Fruit fly (Drosophila melanogaster) whole organism, embryonic: ENCODE measurements around the gene MICAL-like.

Experiments
- Ada2b ChIP-seq: fragments of 200-800 bp; sonication (Bioruptor generic); IDR thresholded peaks from 2 replicates; pipeline ENCODE4 v1.3.6; 2022; ENCODE audit warnings: missing biosample characterization, missing genetic modification characterization
- B-H1 ChIP-seq: fragments of 200-800 bp; sonication (Bioruptor generic); IDR thresholded peaks from 3 replicates; pipeline ENCODE4 v1.3.6; 2022; ENCODE audit warnings: missing biosample characterization, missing genetic modification characterization
- CG10366 ChIP-seq: fragments of 200-800 bp; sonication (Bioruptor generic); IDR thresholded peaks from 2 replicates; pipeline ENCODE4 v1.3.6; 2022; ENCODE audit warnings: missing biosample characterization, missing genetic modification characterization
- CG11085 ChIP-seq: fragments of 200-800 bp; sonication (Bioruptor generic); IDR thresholded peaks from 2 replicates; pipeline ENCODE4 v1.3.6; 2022; ENCODE audit warnings: missing biosample characterization, missing genetic modification characterization
- CG15073 ChIP-seq: fragments of 200-800 bp; sonication (Bioruptor generic); optimal IDR thresholded peaks from 2 replicates; lab custom pipeline; 2016; ENCODE audit warnings: missing biosample characterization, missing genetic modification characterization
- CG15269 ChIP-seq: fragments of 200-800 bp; sonication (Bioruptor generic); optimal IDR thresholded peaks from 2 replicates; lab custom pipeline; 2018; ENCODE audit warnings: missing biosample characterization, mild to moderate bottlenecking, missing genetic modification characterization, moderate library complexity
- CG17359 ChIP-seq: fragments of 200-800 bp; sonication (Bioruptor generic); optimal IDR thresholded peaks from 3 replicates; lab custom pipeline; 2018; ENCODE audit warnings: missing biosample characterization, mild to moderate bottlenecking, missing genetic modification characterization, moderate library complexity
- CG18262 ChIP-seq: fragments of 200-800 bp; optimal IDR thresholded peaks from 3 replicates; lab custom pipeline; 2019; ENCODE audit warnings: missing biosample characterization, mild to moderate bottlenecking, missing genetic modification characterization, moderate library complexity
- CG18599 ChIP-seq: fragments of 200-800 bp; sonication (Bioruptor generic); optimal IDR thresholded peaks from 3 replicates; lab custom pipeline; 2017; ENCODE audit warnings: missing biosample characterization, missing genetic modification characterization, mild to moderate bottlenecking, moderate library complexity, missing genetic modification reagents
- CG2199 ChIP-seq: fragments of 200-800 bp; sonication (Bioruptor generic); IDR thresholded peaks from 3 replicates; pipeline ENCODE4 v1.3.6; 2022; ENCODE audit warnings: missing biosample characterization, missing genetic modification characterization
- CG33213 ChIP-seq: fragments of 200-800 bp; sonication (Bioruptor generic); optimal IDR thresholded peaks from 3 replicates; lab custom pipeline; 2016; ENCODE audit warnings: missing biosample characterization, missing genetic modification characterization
- CG3995 ChIP-seq: fragments of 200-800 bp; sonication (Bioruptor generic); optimal IDR thresholded peaks from 3 replicates; lab custom pipeline; 2016; ENCODE audit warnings: missing biosample characterization, missing genetic modification characterization
- CG4328 ChIP-seq: fragments of 200-800 bp; sonication (Bioruptor generic); optimal IDR thresholded peaks from 3 replicates; lab custom pipeline; 2017; ENCODE audit warnings: missing biosample characterization, missing genetic modification reagents, missing genetic modification characterization
- CG6175 ChIP-seq: fragments of 200-800 bp; sonication (Bioruptor generic); IDR thresholded peaks from 3 replicates; pipeline ENCODE4 v1.3.6; 2022; ENCODE audit warnings: missing biosample characterization, missing genetic modification characterization
- CG8359 ChIP-seq: fragments of 200-800 bp; sonication (Bioruptor generic); optimal IDR thresholded peaks from 2 replicates; lab custom pipeline; 2017; ENCODE audit warnings: missing biosample characterization, mild to moderate bottlenecking, missing genetic modification characterization, borderline replicate concordance
- CG8944 ChIP-seq: fragments of 200-800 bp; sonication (Bioruptor generic); optimal IDR thresholded peaks from 3 replicates; lab custom pipeline; 2016; ENCODE audit warnings: missing biosample characterization, missing genetic modification characterization
- Dbx ChIP-seq: fragments of 200-800 bp; sonication (Bioruptor generic); IDR thresholded peaks from 3 replicates; pipeline ENCODE4 v1.3.6; 2022; ENCODE audit warnings: missing biosample characterization, missing genetic modification characterization
- Dip2 ChIP-seq: fragments of 200-800 bp; sonication (Bioruptor generic); IDR thresholded peaks from 2 replicates; pipeline ENCODE4 v1.3.6; 2022; ENCODE audit warnings: missing biosample characterization, missing genetic modification characterization
- Doc2 ChIP-seq: fragments of 200-800 bp; sonication (Bioruptor generic); IDR thresholded peaks from 2 replicates; pipeline ENCODE4 v1.3.6; 2022; ENCODE audit warnings: missing biosample characterization, missing genetic modification characterization
- Dref ChIP-seq: fragments of 200-800 bp; sonication (Bioruptor generic); IDR thresholded peaks from 2 replicates; pipeline ENCODE4 v1.3.6; 2022; ENCODE audit warnings: missing biosample characterization, missing genetic modification characterization
- H15 ChIP-seq: fragments of 200-800 bp; sonication (Bioruptor generic); IDR thresholded peaks from 3 replicates; pipeline ENCODE4 v1.3.6; 2022; ENCODE audit warnings: missing biosample characterization, missing genetic modification characterization
- H2.0 ChIP-seq: fragments of 200-800 bp; sonication (Bioruptor generic); IDR thresholded peaks from 2 replicates; pipeline ENCODE4 v1.3.6; 2022; ENCODE audit warnings: missing biosample characterization, missing genetic modification characterization
- Neu2 ChIP-seq: fragments of 200-800 bp; sonication (Bioruptor generic); optimal IDR thresholded peaks from 3 replicates; lab custom pipeline; 2016; ENCODE audit warnings: missing biosample characterization, missing genetic modification characterization, borderline replicate concordance
- PHDP ChIP-seq: fragments of 200-800 bp; sonication (Bioruptor generic); optimal IDR thresholded peaks from 3 replicates; lab custom pipeline; 2018; ENCODE audit warnings: missing biosample characterization, mild to moderate bottlenecking, missing genetic modification characterization, moderate library complexity
- Ravus ChIP-seq: fragments of 200-800 bp; sonication (Bioruptor generic); IDR thresholded peaks from 2 replicates; pipeline ENCODE4 v1.3.6; 2022; ENCODE audit warnings: missing biosample characterization, missing genetic modification characterization
- ara ChIP-seq: fragments of 200-800 bp; sonication (Bioruptor generic); IDR thresholded peaks from 2 replicates; pipeline ENCODE4 v1.3.6; 2022; ENCODE audit warnings: missing biosample characterization, missing genetic modification characterization
- bab2 ChIP-seq: fragments of 200-800 bp; sonication (Bioruptor generic); optimal IDR thresholded peaks from 2 replicates; lab custom pipeline; 2016; ENCODE audit warnings: missing biosample characterization, missing genetic modification characterization
- bbx ChIP-seq: fragments of 200-800 bp; sonication (Bioruptor generic); IDR thresholded peaks from 2 replicates; pipeline ENCODE4 v1.3.6; 2022; ENCODE audit warnings: missing biosample characterization, missing genetic modification characterization; ENCODE audit not compliant: partially characterized antibody
- cg ChIP-seq: fragments of 200-800 bp; sonication (Bioruptor generic); optimal IDR thresholded peaks from 3 replicates; lab custom pipeline; 2019; ENCODE audit warnings: missing biosample characterization, mild to moderate bottlenecking, missing genetic modification characterization, moderate library complexity
- chn ChIP-seq: fragments of 200-800 bp; sonication (Bioruptor generic); optimal IDR thresholded peaks from 2 replicates; lab custom pipeline; 2016; ENCODE audit warnings: missing biosample characterization, missing genetic modification characterization
- crp ChIP-seq, 2 experiments: fragments of 200-800 bp; sonication (Bioruptor generic); optimal IDR thresholded peaks; 2 replicates in 1 of 2; 3 replicates in 1 of 2; lab custom pipeline; 2017; ENCODE audit warnings: missing biosample characterization in 2 of 2, missing genetic modification characterization in 2 of 2, mild to moderate bottlenecking in 1 of 2, moderate library complexity in 1 of 2
- dmrt11E ChIP-seq: fragments of 200-800 bp; sonication (Bioruptor generic); optimal IDR thresholded peaks from 3 replicates; lab custom pipeline; 2018; ENCODE audit warnings: missing biosample characterization, mild to moderate bottlenecking, missing genetic modification characterization, moderate library complexity
- dmrt99B ChIP-seq: fragments of 200-800 bp; sonication (Bioruptor generic); optimal IDR thresholded peaks from 2 replicates; lab custom pipeline; 2018; ENCODE audit warnings: missing biosample characterization, mild to moderate bottlenecking, missing genetic modification characterization, moderate library complexity
- fd102C ChIP-seq: fragments of 200-800 bp; sonication (Bioruptor generic); optimal IDR thresholded peaks from 2 replicates; lab custom pipeline; 2018; ENCODE audit warnings: missing biosample characterization, mild to moderate bottlenecking, missing genetic modification characterization, moderate library complexity
- fu2 ChIP-seq: fragments of 200-800 bp; sonication (Bioruptor generic); optimal IDR thresholded peaks from 2 replicates; lab custom pipeline; 2016; ENCODE audit warnings: missing biosample characterization, missing genetic modification characterization
- grn ChIP-seq: fragments of 200-800 bp; sonication (Bioruptor generic); optimal IDR thresholded peaks from 3 replicates; lab custom pipeline; 2017; ENCODE audit warnings: missing biosample characterization, missing genetic modification characterization
- hkb ChIP-seq, 2 experiments: fragments of 200-800 bp in 1 of 2; fragments of >200 bp in 1 of 2; sonication (Bioruptor generic) in 1 of 2; IDR thresholded peaks in 1 of 2; optimal IDR thresholded peaks in 1 of 2; 2 replicates each; pipeline versions ENCODE4 v1.3.6 to Lab custom; 2017 to 2022; ENCODE audit warnings: missing biosample characterization in 1 of 2, missing genetic modification characterization in 1 of 2
- jigr1 ChIP-seq: fragments of 200-800 bp; sonication (Bioruptor generic); IDR thresholded peaks from 3 replicates; pipeline ENCODE4 v1.3.6; 2022; ENCODE audit warnings: missing biosample characterization, missing genetic modification characterization
- ken ChIP-seq: fragments of 200-800 bp; sonication (Bioruptor generic); IDR thresholded peaks from 3 replicates; pipeline ENCODE4 v1.3.6; 2022; ENCODE audit warnings: missing biosample characterization, missing genetic modification characterization
- klu ChIP-seq: fragments of 200-800 bp; sonication (Bioruptor generic); IDR thresholded peaks from 2 replicates; pipeline ENCODE4 v1.3.6; 2022; ENCODE audit warnings: missing biosample characterization, missing genetic modification characterization
- phol ChIP-seq: fragments of 200-800 bp; sonication (Bioruptor generic); optimal IDR thresholded peaks from 3 replicates; lab custom pipeline; 2018; ENCODE audit warnings: missing biosample characterization, mild to moderate bottlenecking, missing genetic modification characterization, moderate library complexity
- pnt ChIP-seq: fragments of 200-800 bp; sonication (Bioruptor generic); optimal IDR thresholded peaks from 3 replicates; lab custom pipeline; 2016; ENCODE audit warnings: missing biosample characterization, missing genetic modification characterization
- prd ChIP-seq, 3 experiments: fragments of >200 bp in 2 of 3; fragments of 200-800 bp in 1 of 3; sonication (Bioruptor generic) in 1 of 3; optimal IDR thresholded peaks in 2 of 3; IDR thresholded peaks in 1 of 3; 2 replicates in 2 of 3; 3 replicates in 1 of 3; pipeline versions ENCODE4 v1.3.6 to Lab custom; 2017 to 2022; ENCODE audit warnings: missing biosample characterization in 1 of 3, missing genetic modification characterization in 1 of 3
- row ChIP-seq: fragments of 200-800 bp; sonication (Bioruptor generic); IDR thresholded peaks from 3 replicates; pipeline ENCODE4 v1.3.6; 2022; ENCODE audit warnings: missing biosample characterization, missing genetic modification characterization
- ttk ChIP-seq: fragments of 200-800 bp; sonication (Bioruptor generic); IDR thresholded peaks from 2 replicates; pipeline ENCODE4 v2.1.2; 2022; ENCODE audit warnings: missing biosample characterization, missing genetic modification characterization
- unc-4 ChIP-seq: fragments of 200-800 bp; sonication (Bioruptor generic); IDR thresholded peaks from 2 replicates; pipeline ENCODE4 v1.3.6; 2022; ENCODE audit warnings: missing biosample characterization, missing genetic modification characterization; ENCODE audit not compliant: partially characterized antibody
- unpg ChIP-seq: fragments of 200-800 bp; sonication (Bioruptor generic); optimal IDR thresholded peaks from 3 replicates; lab custom pipeline; 2018; ENCODE audit warnings: missing biosample characterization, mild to moderate bottlenecking, missing genetic modification characterization, moderate library complexity
- zen2 ChIP-seq: fragments of 200-800 bp; sonication (Bioruptor generic); IDR thresholded peaks from 3 replicates; pipeline ENCODE4 v1.3.6; 2022; ENCODE audit warnings: missing biosample characterization, missing genetic modification characterization; ENCODE audit not compliant: partially characterized antibody

The MICAL-like gene

DNA sequence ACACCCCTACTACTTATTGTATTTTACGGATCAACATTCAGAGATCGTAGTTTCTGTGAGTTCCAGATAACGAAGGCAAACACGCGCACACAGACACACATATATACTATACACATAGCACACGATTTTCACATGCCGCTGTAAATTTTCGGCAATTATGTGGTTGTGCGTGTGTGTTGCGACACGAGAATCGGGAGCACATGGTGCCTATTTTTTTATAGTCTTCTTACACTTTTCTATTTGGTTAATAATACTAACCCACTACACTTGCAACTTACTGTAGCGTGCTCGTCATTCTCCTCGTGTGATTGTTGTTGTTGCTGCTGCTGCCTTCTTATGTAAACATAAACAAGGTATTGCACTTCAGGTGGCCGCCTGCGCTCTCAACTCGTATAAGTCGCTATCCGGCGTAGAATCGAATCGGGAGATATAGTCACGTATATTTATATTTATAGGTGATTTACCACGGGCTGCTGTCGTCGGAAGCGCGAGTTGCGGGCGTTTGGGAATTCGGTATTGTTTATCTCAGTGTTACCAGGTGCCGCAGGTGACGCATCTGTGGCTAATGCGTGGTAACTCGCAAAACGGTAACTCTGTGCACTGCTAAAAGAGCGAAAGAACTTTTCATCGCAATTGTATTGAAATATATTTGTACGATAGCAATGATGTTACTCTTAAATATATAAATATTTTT lies 7.2 kb upstream of the MICAL-like start, which contains the start of gene Adk2 (continued):
- TF ChIP-seq CG3995 (GFP tag; lab: Kevin White, UChicago) (no peak), dmrt11E (tag; lab: Kevin White, UChicago) (no peak), cg (peak; percentile 89), H2.0 (GFP tag; lab: Robert Waterston, UW) (peak; percentile 40; the same call in 1 of the 2 replicates), fu2 (GFP tag; lab: Kevin White, UChicago) (no peak), CG4328 (no peak), grn (GFP tag; lab: Kevin White, UChicago) (no peak), Neu2 (GFP tag; lab: Kevin White, UChicago) (no peak), ara (0 out of 2 replicates have a peak, but pooled peaks have one; percentile 17), CG8944 (GFP tag; lab: Kevin White, UChicago) (no peak), unpg (GFP tag; lab: Kevin White, UChicago) (no peak), chn (GFP tag; lab: Kevin White, UChicago) (no peak), Ravus (GFP tag; lab: Robert Waterston, UW) (no peak), CG2199 (GFP tag; lab: Robert Waterston, UW) (0 out of 3 replicates have a peak, but pooled peaks have one; percentile 19), B-H1 (GFP tag; lab: Robert Waterston, UW) (peak; percentile 20; the same call in 2 of the 3 replicates), CG11085 (GFP tag; lab: Robert Waterston, UW) (no peak), jigr1 (GFP tag; lab: Robert Waterston, UW) (no peak), pnt (GFP tag; lab: Kevin White, UChicago) (no peak), klu (GFP tag; lab: Robert Waterston, UW) (0 out of 2 replicates have a peak, but pooled peaks have one; percentile 16), PHDP (tag; lab: Kevin White, UChicago) (no peak), Doc2 (GFP tag; lab: Robert Waterston, UW) (no peak), CG18262 (tag; lab: Kevin White, UChicago) (no peak), bab2 (GFP tag; lab: Kevin White, UChicago) (no peak), CG8359 (GFP tag; lab: Kevin White, UChicago) (no peak), CG17359 (tag; lab: Kevin White, UChicago) (no peak), fd102C (GFP tag; lab: Kevin White, UChicago) (no peak), ken (GFP tag; lab: Robert Waterston, UW) (0 out of 3 replicates have a peak, but pooled peaks have one; percentile 39), CG15269 (tag; lab: Kevin White, UChicago) (no peak), H15 (GFP tag; lab: Robert Waterston, UW) (0 out of 3 replicates have a peak, but pooled peaks have one; percentile 39), bbx (GFP tag; lab: Robert Waterston, UW) (0 out of 2 replicates have a peak, but pooled peaks have one; percentile 48), Ada2b (GFP tag; lab: Robert Waterston, UW) (peak; percentile 51), CG6175 (GFP tag; lab: Robert Waterston, UW) (no peak), ttk (GFP tag; lab: Robert Waterston, UW) (peak; percentile 24; the same call in 1 of the 2 replicates), zen2 (GFP tag; lab: Robert Waterston, UW) (no peak), row (peak; percentile 73), CG33213 (GFP tag; lab: Kevin White, UChicago) (peak; percentile 25), Dip2 (GFP tag; lab: Robert Waterston, UW) (no peak), hkb (optimal IDR thresholded peaks at IDR 0.05; lab: Kevin White, UChicago) (no peak), hkb (GFP tag; IDR thresholded peaks at IDR 0.05; lab: Robert Waterston, UW) (0 out of 2 replicates have a peak, but pooled peaks have one; percentile 26), dmrt99B (tag; lab: Kevin White, UChicago) (no peak), prd (optimal IDR thresholded peaks at IDR 0.05; lab: Kevin White, UChicago) (no peak), prd (GFP tag; IDR thresholded peaks at IDR 0.05; lab: Robert Waterston, UW) (peak; percentile 67), unc-4 (0 out of 2 replicates have a peak, but pooled peaks have one; percentile 29), CG10366 (peak; percentile 36), phol (tag; lab: Kevin White, UChicago) (no peak), CG18599 (GFP tag; lab: Kevin White, UChicago) (no peak), Dbx (GFP tag; lab: Robert Waterston, UW) (peak; percentile 55; the same call in 2 of the 3 replicates), CG15073 (peak; percentile 19), Dref (GFP tag; lab: Robert Waterston, UW) (peak; percentile 54), crp (GFP tag; optimal IDR thresholded peaks at IDR 0.05; lab: Kevin White, UChicago) (no peak)
